Worm (Caenorhabditis elegans): ENCODE data around the gene C44H4.4.

Gene C44H4.4

DNA sequence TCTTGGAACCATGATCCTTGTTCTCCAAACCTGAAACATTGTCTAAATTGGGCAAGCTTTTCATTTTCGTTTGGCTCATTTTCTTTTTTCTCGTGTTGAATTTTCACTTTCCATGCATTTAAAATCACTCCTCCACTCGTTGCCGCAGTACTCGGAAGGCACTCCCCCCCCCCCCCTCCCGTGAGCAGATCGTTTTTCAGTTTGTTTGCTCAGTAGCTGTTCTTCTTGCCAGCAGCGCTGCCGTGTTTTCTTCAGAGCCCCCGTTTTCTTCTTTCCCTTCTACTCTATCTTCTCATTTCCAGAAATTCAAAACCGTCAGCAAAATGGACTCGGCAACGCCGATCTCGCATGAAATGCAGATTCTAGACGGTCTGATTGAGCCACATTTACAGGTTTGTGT lies 5.9 kb upstream of the C44H4.4 start, which contains the start of gene C44H4.8:
TSS of gene C44H4.8 (plus strand) at position 301 of the 400 bp plus-strand sequence.
- TF ChIP-seq jun-1 (tag; optimal IDR thresholded peaks at IDR 0.05) (no peak), nhr-23 (tag; optimal IDR thresholded peaks at IDR 0.05) (no peak), pqm-1 (tag; optimal IDR thresholded peaks at IDR 0.05) (no peak)

DNA sequence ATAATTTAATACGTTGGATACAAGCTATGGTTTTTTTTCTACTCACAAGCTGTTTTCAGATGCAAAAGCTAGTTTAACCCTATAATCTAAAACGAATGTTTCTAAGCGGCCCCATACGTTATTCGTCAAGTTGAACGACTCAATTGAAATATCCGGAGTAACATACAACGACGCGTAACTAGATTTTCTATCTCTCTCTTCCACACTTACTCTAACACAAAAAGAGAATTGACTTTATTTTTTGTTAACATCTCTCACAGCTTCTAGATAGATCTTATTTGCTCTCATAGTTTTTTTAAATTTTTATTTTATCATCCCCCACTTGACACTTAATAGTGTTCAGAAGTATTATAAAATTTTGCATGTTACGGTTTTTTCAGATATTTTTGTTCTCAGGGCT lies 4.3 kb upstream of the C44H4.4 start:
- no peak for TF ChIP-seq mdl-1 (tag; optimal IDR thresholded peaks at IDR 0.05)
- TF ChIP-seq fkh-10 (GFP tag; optimal IDR thresholded peaks at IDR 0.05), result peak; percentile 91

DNA sequence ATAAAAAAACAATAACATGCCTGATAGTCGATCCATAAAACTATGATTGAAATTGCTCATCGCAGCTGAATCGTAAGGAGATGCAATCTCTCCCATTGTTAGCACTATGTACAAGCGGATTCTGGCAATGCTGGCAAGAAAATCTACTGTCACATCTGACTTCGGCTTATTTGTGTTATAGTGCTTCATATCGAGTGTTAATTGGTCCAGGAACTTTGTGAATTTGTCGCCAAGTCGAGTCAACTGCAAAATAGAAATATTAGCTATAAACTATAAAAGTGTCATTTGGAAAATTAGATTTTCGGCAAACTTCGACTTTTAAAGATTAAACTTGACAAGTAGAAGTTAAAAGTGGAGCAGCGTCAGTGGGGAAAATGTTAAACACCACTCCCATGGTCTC lies 4.6 kb downstream of the C44H4.4 start:
- no peak for TF ChIP-seq nhr-11 (tag; optimal IDR thresholded peaks at IDR 0.05)
- peak; percentile 52 for TF ChIP-seq nhr-23 (tag; optimal IDR thresholded peaks at IDR 0.05)

DNA sequence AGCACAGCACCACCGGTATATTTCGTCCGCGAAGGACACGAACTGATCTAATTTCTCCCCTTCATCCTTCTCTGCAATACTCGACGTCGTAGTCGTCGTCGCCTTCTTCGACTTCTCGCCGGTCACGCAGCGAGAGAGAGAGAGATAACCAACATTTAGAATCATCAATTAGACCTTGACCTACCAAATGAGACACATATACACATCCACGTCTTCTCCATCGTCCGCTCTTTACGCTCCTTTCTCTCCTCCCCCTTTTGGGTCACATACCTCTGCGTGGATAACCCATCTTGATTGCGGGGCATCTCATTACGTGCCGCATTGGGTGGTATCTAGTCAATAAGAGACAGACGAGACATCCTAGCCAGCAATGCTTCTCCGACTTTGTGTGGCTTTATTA lies 7.5 kb downstream of the C44H4.4 start, which contains the start of gene sym-1:
TSS of gene sym-1 (plus strand) at position 194 of the 400 bp plus-strand sequence.
- TF ChIP-seq nhr-43 (tag; optimal IDR thresholded peaks at IDR 0.05; ENCODE audit: poor library complexity, severe bottlenecking), result peak; percentile 58
- TF ChIP-seq elt-3 (tag; optimal IDR thresholded peaks at IDR 0.05), result peak in 1 of 3 experiments; percentile 55
- TF ChIP-seq nhr-23 (tag; optimal IDR thresholded peaks at IDR 0.05), result peak; percentile 90
- TF ChIP-seq elt-1 (tag; optimal IDR thresholded peaks at IDR 0.05), result peak; percentile 10
- TF ChIP-seq nhr-25 (tag; optimal IDR thresholded peaks at IDR 0.05), result peak; percentile 84
- no peak for TF ChIP-seq eor-1 (tag; optimal IDR thresholded peaks at IDR 0.05)

DNA sequence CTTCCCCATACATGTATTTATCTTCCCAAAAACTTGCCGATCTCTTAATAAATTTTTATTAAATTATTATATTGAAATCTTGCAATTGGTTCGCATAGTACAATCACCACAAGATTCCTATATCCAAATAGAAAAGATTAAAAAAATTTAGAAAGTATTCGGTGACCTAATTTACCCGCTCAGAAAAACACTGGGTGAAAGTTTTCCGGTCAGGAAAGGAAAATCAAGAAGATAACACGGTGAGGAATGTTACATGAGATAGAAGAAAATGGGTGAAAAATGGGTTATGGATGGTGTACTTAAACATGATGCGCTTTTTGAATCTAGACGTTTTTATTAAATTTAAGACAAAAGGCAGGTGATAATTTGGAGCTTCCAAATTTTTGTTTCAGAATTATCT lies 8.0 kb downstream of the C44H4.4 start:
- TF ChIP-seq elt-3 (tag; optimal IDR thresholded peaks at IDR 0.05) (peak in 1 of 3 experiments; percentile 52), nhr-23 (tag; optimal IDR thresholded peaks at IDR 0.05) (peak; percentile 79), daf-12 (tag; optimal IDR thresholded peaks at IDR 0.05) (no peak), nhr-28 (tag; optimal IDR thresholded peaks at IDR 0.05) (no peak)

DNA sequence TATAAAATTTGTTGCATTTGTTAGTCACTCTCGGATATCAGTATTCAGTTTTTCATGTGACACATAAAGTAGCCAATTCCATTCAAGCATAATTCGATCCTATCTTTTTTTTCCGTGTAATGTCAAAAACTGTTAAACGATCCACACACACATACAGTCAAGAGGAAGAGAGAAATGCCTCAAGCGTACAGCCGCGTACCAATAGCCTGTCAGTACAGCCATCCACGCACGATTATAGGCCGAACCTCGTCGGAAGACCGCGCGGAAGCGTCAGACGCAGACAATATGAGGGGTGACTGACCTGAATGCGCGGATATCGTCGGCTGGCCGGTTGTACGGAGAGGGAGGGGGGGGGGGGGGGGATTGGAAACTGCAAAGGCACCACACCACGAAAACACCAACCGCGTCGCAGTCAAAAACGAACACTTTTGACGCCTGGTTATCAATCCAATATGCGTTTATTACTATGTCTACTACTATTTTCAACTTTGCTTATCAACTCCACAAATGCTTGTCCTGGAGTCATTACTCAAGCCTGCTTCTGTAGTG lies 11.2 kb downstream of the C44H4.4 start, which contains the start of gene let-4:
TSS of gene let-4 (plus strand) at position 357 of the 549 bp plus-strand sequence.
- no peak for TF ChIP-seq elt-2 (tag; optimal IDR thresholded peaks at IDR 0.05)
- no peak for TF ChIP-seq nhr-67 (tag; optimal IDR thresholded peaks at IDR 0.05)
- TF ChIP-seq unc-39 (tag; optimal IDR thresholded peaks at IDR 0.05), result no peak
- TF ChIP-seq ztf-11 (tag; optimal IDR thresholded peaks at IDR 0.05), result no peak
- TF ChIP-seq nhr-23 (tag; optimal IDR thresholded peaks at IDR 0.05), result peak; percentile 86

DNA sequence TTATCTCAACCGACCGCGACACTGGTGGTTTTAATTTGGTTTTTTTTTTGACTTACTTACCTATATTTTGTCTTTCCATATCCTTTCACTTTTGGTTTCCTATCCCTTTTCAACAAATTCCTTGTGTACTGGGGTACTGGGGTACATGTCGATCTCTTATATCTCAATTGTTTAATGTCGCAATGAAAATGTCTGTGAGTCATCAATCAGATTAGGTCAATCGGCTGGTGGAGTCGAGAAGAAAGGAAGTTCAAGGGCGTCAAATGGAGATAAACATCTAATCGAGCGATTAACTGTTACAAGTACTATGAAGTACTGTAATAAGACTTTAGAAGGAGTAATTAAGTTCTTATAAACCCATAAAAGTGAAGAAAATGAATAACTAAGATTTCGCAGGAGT lies 13.0 kb downstream of the C44H4.4 start:
- TF ChIP-seq nhr-43 (tag; optimal IDR thresholded peaks at IDR 0.05; ENCODE audit: poor library complexity, severe bottlenecking) (peak; percentile 37), nhr-25 (tag; optimal IDR thresholded peaks at IDR 0.05) (peak; percentile 92), nfya-1 (tag; optimal IDR thresholded peaks at IDR 0.05; ENCODE audit: insufficient read depth) (no peak), ceh-28 (tag; optimal IDR thresholded peaks at IDR 0.05) (peak; percentile 19), elt-1 (tag; optimal IDR thresholded peaks at IDR 0.05) (peak; percentile 96), eor-1 (tag; optimal IDR thresholded peaks at IDR 0.05) (no peak), nhr-23 (tag; optimal IDR thresholded peaks at IDR 0.05) (peak; percentile 99), unc-62 (GFP tag; optimal IDR thresholded peaks at IDR 0.05) (peak; percentile 6), ceh-16 (tag; optimal IDR thresholded peaks at IDR 0.05) (no peak)

DNA sequence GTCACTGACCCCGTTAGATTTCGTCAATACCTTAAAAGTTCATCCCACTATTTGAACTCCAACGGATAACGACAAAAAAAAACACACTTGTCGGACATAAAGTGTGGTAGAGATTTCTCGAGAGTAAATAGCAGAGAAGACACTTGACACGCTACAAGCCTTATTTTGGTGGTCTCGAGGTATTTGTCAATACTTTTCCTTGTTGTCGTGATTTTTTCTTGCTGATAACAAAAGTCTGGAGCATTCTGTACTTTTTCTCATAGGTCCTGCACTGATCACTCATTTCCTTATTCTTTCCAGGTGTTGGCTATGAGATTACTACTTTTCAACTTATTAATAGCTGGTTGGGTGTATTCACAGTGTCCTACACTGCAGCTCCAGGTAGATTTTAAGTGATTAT lies 16.5 kb downstream of the C44H4.4 start, which contains the start of gene lron-1:
TSS of gene lron-1 (plus strand) at position 301 of the 400 bp plus-strand sequence.
- TF ChIP-seq pha-4 (tag; optimal IDR thresholded peaks at IDR 0.05) (peak; percentile 39), R02D3.7 (tag; optimal IDR thresholded peaks at IDR 0.05) (no peak), mml-1 (tag; optimal IDR thresholded peaks at IDR 0.05) (no peak)

DNA sequence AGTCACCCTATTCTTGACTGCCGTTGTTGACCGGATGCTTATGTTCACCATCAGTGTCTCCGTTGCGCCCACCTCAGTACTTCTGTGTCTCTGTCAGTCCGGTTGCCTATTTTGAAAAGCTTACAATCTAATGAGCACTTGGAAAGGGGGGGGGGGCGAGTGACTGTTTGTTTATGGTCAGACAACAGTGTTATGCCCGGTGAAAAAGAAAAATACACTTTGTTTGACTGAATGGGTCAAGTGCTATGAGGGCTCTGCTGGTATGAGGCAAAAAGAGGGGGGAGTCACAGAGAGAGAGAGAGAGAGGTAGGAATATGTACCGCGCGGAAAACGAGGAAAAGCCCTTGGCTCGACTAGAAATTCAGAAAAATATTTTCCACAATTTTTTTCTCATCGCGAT lies 17.6 kb downstream of the C44H4.4 start:
- TF ChIP-seq fkh-2 (tag; optimal IDR thresholded peaks at IDR 0.05) (no peak), unc-39 (tag; optimal IDR thresholded peaks at IDR 0.05) (no peak), pha-4 (tag; optimal IDR thresholded peaks at IDR 0.05) (peak; percentile 15), elt-1 (tag; optimal IDR thresholded peaks at IDR 0.05) (no peak), ZK546.5 (tag; optimal IDR thresholded peaks at IDR 0.05) (no peak)
